Worm (Caenorhabditis elegans) whole organism, mixed stage, embryonic: ENCODE results near the gene F23B12.7.

Experiments
- M03D4.4 ChIP-seq: sonication (generic microtip); optimal IDR thresholded peaks from 2 replicates; lab custom pipeline; 2017; ENCODE audit warnings: mild to moderate bottlenecking, missing genetic modification characterization, missing compliant biosample characterization
- bed-3 ChIP-seq: fragments of 200-800 bp; sonication (Bioruptor generic); optimal IDR thresholded peaks from 3 replicates; lab custom pipeline; 2018; ENCODE audit warnings: mild to moderate bottlenecking, missing genetic modification characterization, moderate library complexity, missing compliant biosample characterization
- blmp-1 ChIP-seq: fragments of 150-350 bp; optimal IDR thresholded peaks from 2 replicates; lab custom pipeline; 2014; ENCODE audit warnings: missing biosample characterization, missing genetic modification characterization
- ceh-39 ChIP-seq: fragments of 150-350 bp; optimal IDR thresholded peaks from 2 replicates; lab custom pipeline; 2014; ENCODE audit warnings: missing biosample characterization, missing genetic modification characterization
- ceh-43 ChIP-seq: fragments of 200-800 bp; sonication (Bioruptor generic); optimal IDR thresholded peaks from 2 replicates; lab custom pipeline; 2018; ENCODE audit warnings: mild to moderate bottlenecking, missing genetic modification characterization, moderate library complexity, missing compliant biosample characterization
- ceh-83 ChIP-seq: fragments of 200-800 bp; sonication (Bioruptor generic); optimal IDR thresholded peaks from 2 replicates; lab custom pipeline; 2018; ENCODE audit warnings: mild to moderate bottlenecking, missing genetic modification characterization, missing compliant biosample characterization
- ces-1 ChIP-seq: fragments of 150-350 bp; optimal IDR thresholded peaks from 2 replicates; lab custom pipeline; 2014; ENCODE audit warnings: missing biosample characterization, missing genetic modification reagents, missing genetic modification characterization
- cnd-1 ChIP-seq: fragments of 200-800 bp; sonication (Bioruptor generic); optimal IDR thresholded peaks from 2 replicates; lab custom pipeline; 2018; ENCODE audit warnings: mild to moderate bottlenecking, missing genetic modification characterization, missing compliant biosample characterization
- drap-1 ChIP-seq: fragments of 200-800 bp; sonication (Bioruptor generic); optimal IDR thresholded peaks from 3 replicates; lab custom pipeline; 2018; ENCODE audit warnings: mild to moderate bottlenecking, missing genetic modification characterization, missing compliant biosample characterization
- elt-1 ChIP-seq: sonication (generic microtip); optimal IDR thresholded peaks from 2 replicates; lab custom pipeline; 2017; ENCODE audit warnings: missing genetic modification characterization, mild to moderate bottlenecking, missing compliant biosample characterization, antibody characterized with exemption, moderate library complexity, borderline replicate concordance; ENCODE audit not compliant: insufficient read depth
- elt-3 ChIP-seq: fragments of 150-350 bp; optimal IDR thresholded peaks from 2 replicates; lab custom pipeline; 2014; ENCODE audit warnings: missing biosample characterization, missing genetic modification characterization
- flh-1 ChIP-seq: fragments of 200-800 bp; sonication (Bioruptor generic); optimal IDR thresholded peaks from 2 replicates; lab custom pipeline; 2018; ENCODE audit warnings: mild to moderate bottlenecking, missing genetic modification characterization, moderate library complexity, missing compliant biosample characterization
- ham-2 ChIP-seq: fragments of 200-800 bp; sonication (Bioruptor generic); optimal IDR thresholded peaks from 2 replicates; lab custom pipeline; 2018; ENCODE audit warnings: mild to moderate bottlenecking, missing genetic modification characterization, missing compliant biosample characterization
- hlh-1 ChIP-seq: fragments of 150-350 bp; optimal IDR thresholded peaks from 2 replicates; lab custom pipeline; 2014; ENCODE audit warnings: missing biosample characterization, missing genetic modification reagents, missing genetic modification characterization
- lin-13 ChIP-seq: fragments of 150-350 bp; optimal IDR thresholded peaks from 2 replicates; lab custom pipeline; 2014; ENCODE audit warnings: missing biosample characterization, missing genetic modification characterization
- lin-32 ChIP-seq: fragments of 200-800 bp; sonication (Bioruptor generic); optimal IDR thresholded peaks from 2 replicates; lab custom pipeline; 2018; ENCODE audit warnings: mild to moderate bottlenecking, missing genetic modification characterization, missing compliant biosample characterization
- lsy-2 ChIP-seq: fragments of 150-350 bp; optimal IDR thresholded peaks from 2 replicates; lab custom pipeline; 2014; ENCODE audit warnings: missing biosample characterization, missing genetic modification characterization
- mab-5 ChIP-seq: fragments of 150-350 bp; optimal IDR thresholded peaks from 2 replicates; lab custom pipeline; 2014; ENCODE audit warnings: missing biosample characterization, missing genetic modification characterization
- mep-1 ChIP-seq: fragments of 150-350 bp; optimal IDR thresholded peaks from 2 replicates; lab custom pipeline; 2017; ENCODE audit warnings: missing biosample characterization, missing genetic modification reagents, missing genetic modification characterization, inconsistent platforms
- mls-2 ChIP-seq: sonication (generic microtip); optimal IDR thresholded peaks from 2 replicates; lab custom pipeline; 2016; ENCODE audit warnings: mild to moderate bottlenecking, missing genetic modification characterization, moderate library complexity, missing compliant biosample characterization
- nhr-12 ChIP-seq: fragments of 150-350 bp; optimal IDR thresholded peaks from 2 replicates; lab custom pipeline; 2014; ENCODE audit warnings: missing biosample characterization, missing genetic modification characterization
- nhr-2 ChIP-seq: fragments of 150-350 bp; optimal IDR thresholded peaks from 2 replicates; lab custom pipeline; 2014; ENCODE audit warnings: missing biosample characterization, missing genetic modification characterization
- nhr-237 ChIP-seq: fragments of 150-350 bp; optimal IDR thresholded peaks from 2 replicates; lab custom pipeline; 2014; ENCODE audit warnings: missing biosample characterization, missing genetic modification characterization
- nhr-28 ChIP-seq: fragments of 150-350 bp; optimal IDR thresholded peaks from 2 replicates; lab custom pipeline; 2014; ENCODE audit warnings: missing biosample characterization, missing genetic modification characterization
- nhr-76 ChIP-seq: sonication (generic microtip); optimal IDR thresholded peaks from 2 replicates; lab custom pipeline; 2017; ENCODE audit warnings: missing biosample characterization, missing genetic modification characterization
- pha-4 ChIP-seq: fragments of 150-350 bp; optimal IDR thresholded peaks from 2 replicates; lab custom pipeline; 2018; ENCODE audit warnings: missing biosample characterization, missing genetic modification reagents, missing genetic modification characterization
- sem-2 ChIP-seq: fragments of 200-800 bp; sonication (Bioruptor generic); optimal IDR thresholded peaks from 2 replicates; lab custom pipeline; 2018; ENCODE audit warnings: mild to moderate bottlenecking, missing genetic modification characterization, missing compliant biosample characterization
- snpc-4 ChIP-seq: fragments of 150-350 bp; optimal IDR thresholded peaks from 2 replicates; lab custom pipeline; 2014; ENCODE audit warnings: missing biosample characterization, missing genetic modification characterization
- sptf-1 ChIP-seq: sonication (generic microtip); optimal IDR thresholded peaks from 2 replicates; lab custom pipeline; 2017; ENCODE audit warnings: mild to moderate bottlenecking, missing genetic modification characterization, moderate library complexity, missing compliant biosample characterization
- tbx-8 ChIP-seq: fragments of 200-800 bp; sonication (Bioruptor generic); optimal IDR thresholded peaks from 2 replicates; lab custom pipeline; 2018; ENCODE audit warnings: mild to moderate bottlenecking, missing genetic modification characterization, moderate library complexity, missing compliant biosample characterization
- unc-120 ChIP-seq: sonication (generic microtip); optimal IDR thresholded peaks from 2 replicates; lab custom pipeline; 2017; ENCODE audit warnings: missing genetic modification characterization, missing compliant biosample characterization; ENCODE audit not compliant: poor library complexity, severe bottlenecking
- unc-39 ChIP-seq: fragments of 150-350 bp; optimal IDR thresholded peaks from 2 replicates; lab custom pipeline; 2014; ENCODE audit warnings: missing biosample characterization, missing genetic modification characterization
- unc-62 ChIP-seq: fragments of 150-350 bp; optimal IDR thresholded peaks from 2 replicates; lab custom pipeline; 2014; ENCODE audit warnings: missing biosample characterization, missing genetic modification reagents, missing genetic modification characterization
- zip-8 ChIP-seq: fragments of 150-350 bp; optimal IDR thresholded peaks from 2 replicates; lab custom pipeline; 2014; ENCODE audit warnings: missing biosample characterization, missing genetic modification characterization
- ztf-11 ChIP-seq: fragments of 150-350 bp; optimal IDR thresholded peaks from 2 replicates; lab custom pipeline; 2014; ENCODE audit warnings: missing biosample characterization, missing genetic modification characterization

Gene F23B12.7

DNA sequence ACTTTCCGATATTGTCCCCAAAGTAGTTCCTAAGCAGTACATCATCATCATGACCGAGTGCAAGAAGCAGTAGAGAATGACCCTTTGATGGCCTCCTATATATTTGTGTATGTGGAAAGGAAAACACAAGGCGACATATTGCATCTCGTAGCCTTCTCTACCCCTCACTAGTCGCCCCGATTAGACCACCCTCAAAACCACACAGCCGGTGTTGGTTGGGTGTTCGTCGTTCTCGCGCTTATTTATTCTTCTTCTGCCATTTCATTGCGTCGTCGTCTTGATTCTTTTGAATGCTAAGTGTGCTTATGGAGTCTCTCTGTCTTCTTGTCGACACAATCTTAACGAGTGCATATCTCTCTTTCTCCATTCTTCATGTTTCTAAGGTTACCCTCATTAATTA lies 48.7 kb downstream of the F23B12.7 start:
- TF ChIP-seq bed-3 (GFP tag; lab: Kevin White, UChicago) (no peak), lsy-2 (tag; lab: Kevin White, UChicago) (no peak), ceh-83 (no peak), mab-5 (tag; lab: Kevin White, UChicago) (no peak), ces-1 (GFP tag; lab: Kevin White, UChicago) (peak; percentile 8), tbx-8 (GFP tag; lab: Kevin White, UChicago) (no peak), nhr-76 (tag; lab: Kevin White, UChicago) (no peak), nhr-12 (tag; lab: Kevin White, UChicago) (no peak), mls-2 (tag; lab: Kevin White, UChicago) (peak; percentile 50), ceh-43 (no peak), sptf-1 (tag; lab: Kevin White, UChicago) (peak; percentile 46), lin-32 (GFP tag; lab: Kevin White, UChicago) (no peak), pha-4 (tag; lab: Kevin White, UChicago) (no peak), ztf-11 (tag; lab: Kevin White, UChicago) (no peak), mep-1 (tag; lab: Kevin White, UChicago) (peak; percentile 52), nhr-2 (peak; percentile 84), cnd-1 (tag; lab: Kevin White, UChicago) (peak; percentile 22), hlh-1 (tag; lab: Kevin White, UChicago) (no peak), unc-62 (GFP tag; lab: Kevin White, UChicago) (no peak), zip-8 (no peak), ceh-39 (tag; lab: Kevin White, UChicago) (no peak), ham-2 (GFP tag; lab: Kevin White, UChicago) (peak; percentile 63), M03D4.4 (tag; lab: Kevin White, UChicago) (no peak), snpc-4 (tag; lab: Kevin White, UChicago) (no peak), blmp-1 (tag; lab: Kevin White, UChicago) (no peak), nhr-28 (tag; lab: Kevin White, UChicago) (no peak), unc-39 (tag; lab: Kevin White, UChicago) (no peak), lin-13 (tag; lab: Kevin White, UChicago) (peak; percentile 51), elt-1 (tag; lab: Kevin White, UChicago) (no peak), unc-120 (tag; lab: Kevin White, UChicago) (no peak), sem-2 (GFP tag; lab: Kevin White, UChicago) (no peak), nhr-237 (tag; lab: Kevin White, UChicago) (no peak), elt-3 (no peak), flh-1 (no peak), drap-1 (no peak)

DNA sequence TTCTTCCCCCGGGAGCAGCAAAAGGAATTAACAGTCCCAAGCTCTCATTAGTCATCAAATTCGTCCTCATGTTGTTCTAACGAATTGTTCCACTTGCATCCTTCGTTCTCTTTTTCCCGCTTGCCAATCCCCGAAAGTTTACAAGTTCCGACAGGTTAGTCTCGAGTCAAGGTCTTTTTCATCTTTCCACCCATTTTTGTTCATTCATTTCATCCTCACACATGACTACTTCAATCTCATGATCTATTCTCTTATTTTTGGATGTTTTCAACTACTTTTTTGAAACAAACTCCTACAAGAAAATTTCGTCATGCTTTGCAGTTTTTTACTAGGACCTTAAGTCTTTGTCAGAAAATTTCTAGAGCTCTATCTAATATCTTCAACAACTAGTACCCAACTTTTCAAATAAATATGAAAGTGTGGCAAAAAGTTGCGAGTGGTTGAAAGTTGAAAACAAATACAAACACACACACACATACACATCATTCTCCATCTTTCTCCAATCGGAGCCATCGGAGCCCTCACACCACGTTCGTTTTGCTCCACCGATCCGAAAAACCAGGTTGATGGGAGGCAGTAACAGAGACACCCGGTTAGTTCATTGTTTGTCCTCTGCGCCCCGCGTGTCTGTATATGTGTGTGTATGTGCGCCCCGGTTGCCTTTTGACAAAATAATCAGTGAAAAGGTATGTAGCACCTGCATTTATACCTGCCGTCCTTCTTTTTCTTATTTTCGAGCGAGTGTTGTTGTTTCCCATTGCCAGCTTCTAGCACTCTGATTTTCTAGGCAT lies 49.8 kb downstream of the F23B12.7 start:
- no peak for TF ChIP-seq ceh-83
- TF ChIP-seq drap-1, result peak; percentile 23

DNA sequence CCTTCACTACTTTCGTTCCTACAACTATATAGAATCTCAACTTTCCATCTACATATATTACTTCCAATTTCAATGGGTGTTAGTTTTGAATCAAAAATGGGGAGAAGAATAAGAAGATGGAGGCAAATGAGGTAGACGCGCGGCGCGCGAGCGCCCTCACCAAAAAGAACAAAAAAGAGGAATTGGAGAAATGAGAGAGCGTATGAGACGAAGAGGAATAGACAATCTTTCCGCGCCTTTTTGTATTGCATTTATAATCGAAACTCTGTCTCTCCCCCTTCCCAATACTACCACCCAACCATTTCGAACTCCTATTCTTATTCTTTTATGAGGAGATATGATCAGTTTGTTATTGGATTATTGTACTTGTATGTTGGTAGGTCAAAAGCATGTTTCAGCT lies 51.1 kb downstream of the F23B12.7 start:
- TF ChIP-seq sem-2 (GFP tag; lab: Kevin White, UChicago) (no peak), ces-1 (GFP tag; lab: Kevin White, UChicago) (peak; percentile 15)

DNA sequence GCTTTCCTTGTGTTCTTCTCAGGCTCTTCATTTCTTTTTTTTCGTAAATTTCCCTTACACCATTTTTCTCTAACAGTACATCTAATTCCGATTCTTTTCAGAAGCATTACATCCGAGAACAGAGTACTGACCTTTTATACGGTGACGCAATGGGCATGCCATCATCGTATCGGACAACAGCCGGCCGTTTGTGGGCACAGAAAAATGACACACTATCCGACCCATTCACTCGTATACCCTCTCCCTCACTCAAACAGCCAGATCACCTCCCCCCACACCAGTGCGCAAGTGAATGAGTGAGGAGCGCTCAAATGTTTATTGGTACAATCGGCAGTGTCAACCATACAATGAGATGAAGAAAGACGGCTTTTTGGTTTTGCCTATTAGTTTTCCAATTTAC lies 51.6 kb downstream of the F23B12.7 start, which contains the start of gene R02D5.24:
R02D5.24 (plus strand) TSS at position 205 of the 400 bp plus-strand sequence.
- TF ChIP-seq elt-1 (tag; lab: Kevin White, UChicago) (no peak), hlh-1 (tag; lab: Kevin White, UChicago) (peak; percentile 10), flh-1 (no peak), nhr-2 (peak; percentile 99), zip-8 (peak; percentile 81), drap-1 (peak; percentile 73), sptf-1 (tag; lab: Kevin White, UChicago) (peak; percentile 32), cnd-1 (tag; lab: Kevin White, UChicago) (peak; percentile 56)
